Fruit fly (Drosophila melanogaster) whole organism, adult: ENCODE data around the gene CG13068.

ENCODE experiments used
- CG12768 ChIP-seq: fragments of 200-800 bp; sonication (Bioruptor generic); optimal IDR thresholded peaks from 2 replicates; lab custom pipeline; 2017; ENCODE audit warnings: missing biosample characterization, missing genetic modification characterization, mild to moderate bottlenecking, moderate library complexity, missing genetic modification reagents
- CG14711 ChIP-seq: fragments of 200-800 bp; sonication (Bioruptor generic); optimal IDR thresholded peaks from 2 replicates; lab custom pipeline; 2018; ENCODE audit warnings: missing biosample characterization, mild to moderate bottlenecking, missing genetic modification characterization, moderate library complexity
- CG7045 ChIP-seq: fragments of 200-800 bp; sonication (Bioruptor generic); optimal IDR thresholded peaks from 2 replicates; lab custom pipeline; 2017; ENCODE audit warnings: missing biosample characterization, mild to moderate bottlenecking, missing genetic modification characterization
- Mnt ChIP-seq: fragments of 200-800 bp; sonication (Bioruptor generic); optimal IDR thresholded peaks from 2 replicates; lab custom pipeline; 2016; ENCODE audit warnings: missing biosample characterization, mild to moderate bottlenecking, missing genetic modification characterization
- cic ChIP-seq: fragments of 200-800 bp; sonication (Bioruptor generic); optimal IDR thresholded peaks from 2 replicates; lab custom pipeline; 2017; ENCODE audit warnings: missing biosample characterization, mild to moderate bottlenecking, missing genetic modification characterization, moderate library complexity
- kay ChIP-seq: fragments of 200-800 bp; sonication (Bioruptor generic); peaks from one replicate; lab custom pipeline; 2016; ENCODE audit warnings: missing biosample characterization, missing genetic modification characterization, borderline replicate concordance
- pad ChIP-seq: fragments of 200-800 bp; sonication (Bioruptor generic); optimal IDR thresholded peaks from 3 replicates; lab custom pipeline; 2017; ENCODE audit warnings: missing biosample characterization, missing genetic modification characterization, mild to moderate bottlenecking, moderate library complexity, missing genetic modification reagents

- TF ChIP-seq CG12768 (GFP tag; lab: Kevin White, UChicago) (no peak), Mnt (no peak), pad (no peak), kay (GFP tag; lab: Kevin White, UChicago) (no peak), CG7045 (no peak), cic (GFP tag; lab: Kevin White, UChicago) (no peak), CG14711 (tag; lab: Kevin White, UChicago) (no peak)
Measured at dm6 chr3L:16241296-16241695, 27.9 kb upstream of the CG13068 start.
